Worm (Caenorhabditis elegans) whole organism, mixed stage, embryonic: ENCODE data around the gene rad-23.

Experiments
- blmp-1 ChIP-seq: fragments of 150-350 bp; optimal IDR thresholded peaks from 2 replicates; lab custom pipeline; 2014; ENCODE audit warnings: missing biosample characterization, missing genetic modification characterization
- elt-3 ChIP-seq: fragments of 150-350 bp; optimal IDR thresholded peaks from 2 replicates; lab custom pipeline; 2014; ENCODE audit warnings: missing biosample characterization, missing genetic modification characterization
- ham-2 ChIP-seq: fragments of 200-800 bp; sonication (Bioruptor generic); optimal IDR thresholded peaks from 2 replicates; lab custom pipeline; 2018; ENCODE audit warnings: mild to moderate bottlenecking, missing genetic modification characterization, missing compliant biosample characterization
- lin-13 ChIP-seq: fragments of 150-350 bp; optimal IDR thresholded peaks from 2 replicates; lab custom pipeline; 2014; ENCODE audit warnings: missing biosample characterization, missing genetic modification characterization
- lsy-2 ChIP-seq: fragments of 150-350 bp; optimal IDR thresholded peaks from 2 replicates; lab custom pipeline; 2014; ENCODE audit warnings: missing biosample characterization, missing genetic modification characterization
- mep-1 ChIP-seq: fragments of 150-350 bp; optimal IDR thresholded peaks from 2 replicates; lab custom pipeline; 2017; ENCODE audit warnings: missing biosample characterization, missing genetic modification reagents, missing genetic modification characterization, inconsistent platforms
- nhr-237 ChIP-seq: fragments of 150-350 bp; optimal IDR thresholded peaks from 2 replicates; lab custom pipeline; 2014; ENCODE audit warnings: missing biosample characterization, missing genetic modification characterization
- pha-4 ChIP-seq: fragments of 150-350 bp; optimal IDR thresholded peaks from 2 replicates; lab custom pipeline; 2018; ENCODE audit warnings: missing biosample characterization, missing genetic modification reagents, missing genetic modification characterization
- sem-2 ChIP-seq: fragments of 200-800 bp; sonication (Bioruptor generic); optimal IDR thresholded peaks from 2 replicates; lab custom pipeline; 2018; ENCODE audit warnings: mild to moderate bottlenecking, missing genetic modification characterization, missing compliant biosample characterization
- snpc-4 ChIP-seq: fragments of 150-350 bp; optimal IDR thresholded peaks from 2 replicates; lab custom pipeline; 2014; ENCODE audit warnings: missing biosample characterization, missing genetic modification characterization
- sptf-1 ChIP-seq: sonication (generic microtip); optimal IDR thresholded peaks from 2 replicates; lab custom pipeline; 2017; ENCODE audit warnings: mild to moderate bottlenecking, missing genetic modification characterization, moderate library complexity, missing compliant biosample characterization
- tbx-8 ChIP-seq: fragments of 200-800 bp; sonication (Bioruptor generic); optimal IDR thresholded peaks from 2 replicates; lab custom pipeline; 2018; ENCODE audit warnings: mild to moderate bottlenecking, missing genetic modification characterization, moderate library complexity, missing compliant biosample characterization
- unc-62 ChIP-seq: fragments of 150-350 bp; optimal IDR thresholded peaks from 2 replicates; lab custom pipeline; 2014; ENCODE audit warnings: missing biosample characterization, missing genetic modification reagents, missing genetic modification characterization
- ztf-11 ChIP-seq: fragments of 150-350 bp; optimal IDR thresholded peaks from 2 replicates; lab custom pipeline; 2014; ENCODE audit warnings: missing biosample characterization, missing genetic modification characterization

ce11 chrII:11637189-11637754 is 15.3 kb downstream of the rad-23 start:
- TF ChIP-seq pha-4 (tag; lab: Kevin White, UChicago) (no peak), nhr-237 (tag; lab: Kevin White, UChicago) (peak; percentile 39), lsy-2 (tag; lab: Kevin White, UChicago) (peak; percentile 12), unc-62 (GFP tag; lab: Kevin White, UChicago) (no peak), snpc-4 (tag; lab: Kevin White, UChicago) (no peak), sem-2 (GFP tag; lab: Kevin White, UChicago) (no peak), blmp-1 (tag; lab: Kevin White, UChicago) (no peak), ham-2 (GFP tag; lab: Kevin White, UChicago) (no peak), tbx-8 (GFP tag; lab: Kevin White, UChicago) (no peak), mep-1 (tag; lab: Kevin White, UChicago) (no peak), lin-13 (tag; lab: Kevin White, UChicago) (no peak), sptf-1 (no peak), elt-3 (no peak), ztf-11 (tag; lab: Kevin White, UChicago) (no peak)
